Fruit fly (Drosophila melanogaster): Measurements from ENCODE around the gene Alg1.

The Alg1 gene

DNA sequence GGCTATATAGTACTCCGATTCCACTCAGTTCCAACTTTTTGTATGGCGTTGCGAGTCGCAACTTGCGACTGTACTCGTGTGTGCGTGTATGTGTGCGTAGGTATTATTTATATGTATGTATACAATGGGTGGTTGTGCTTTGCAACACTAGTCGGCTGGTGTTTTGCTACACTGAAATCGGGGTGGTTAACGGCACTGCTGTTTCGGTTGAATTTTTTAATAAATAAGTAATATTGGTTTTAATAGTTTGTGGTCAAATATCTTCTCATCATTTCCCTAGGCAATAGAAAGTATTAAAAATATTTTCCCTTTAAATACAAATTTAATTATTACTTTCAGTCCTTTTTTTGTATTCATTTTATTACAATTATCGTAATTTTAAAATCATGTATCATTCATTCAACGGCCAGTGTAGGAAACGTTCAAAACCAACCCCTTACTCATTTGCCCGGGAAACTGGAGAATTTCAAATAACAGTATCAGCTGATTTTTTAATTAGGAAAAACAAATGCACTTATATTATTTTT is 12.7 kb downstream of the Alg1 start, which contains the start of gene CG7379 (continued):
- TF ChIP-seq bigmax (GFP tag; optimal IDR thresholded peaks at IDR 0.05) (no peak), C15 (GFP tag; IDR thresholded peaks at IDR 0.05) (peak; percentile 64; the same call in 1 of the 3 replicates), Atf3 (GFP tag; optimal IDR thresholded peaks at IDR 0.05) (peak; percentile 64), CG18764 (GFP tag; optimal IDR thresholded peaks at IDR 0.05) (peak; percentile 78), amos (GFP tag; IDR thresholded peaks at IDR 0.05; ENCODE audit: partially characterized antibody) (no peak), CG6689 (GFP tag; IDR thresholded peaks at IDR 0.05) (peak; percentile 60), CG15073 (GFP tag; optimal IDR thresholded peaks at IDR 0.05) (peak; percentile 27), Ets65A (GFP tag) (peak; percentile 99), kni (GFP tag; optimal IDR thresholded peaks at IDR 0.05) (peak; percentile 79), klu (GFP tag; IDR thresholded peaks at IDR 0.05) (peak; percentile 77), CG11723 (GFP tag; optimal IDR thresholded peaks at IDR 0.05) (peak; percentile 74), shn (GFP tag; optimal IDR thresholded peaks at IDR 0.05) (peak; percentile 85), crc (GFP tag; optimal IDR thresholded peaks at IDR 0.05) (peak; percentile 47), Lim3 (GFP tag; IDR thresholded peaks at IDR 0.05) (no peak; the same call in 1 of the 2 replicates), bcd (GFP tag; optimal IDR thresholded peaks at IDR 0.05) (peak; percentile 85), CG2129 (GFP tag; IDR thresholded peaks at IDR 0.05; ENCODE audit: partially characterized antibody) (no peak), lilli (GFP tag; optimal IDR thresholded peaks at IDR 0.05) (peak; percentile 89), CG4854 (GFP tag; optimal IDR thresholded peaks at IDR 0.05) (peak; percentile 83), Lhr (GFP tag; optimal IDR thresholded peaks at IDR 0.05) (peak; percentile 73), al (GFP tag; IDR thresholded peaks at IDR 0.05) (peak; percentile 71), dpn (GFP tag; optimal IDR thresholded peaks at IDR 0.05) (peak; percentile 91 to 93), sob (GFP tag; IDR thresholded peaks at IDR 0.05) (peak; percentile 97), tap (tag; optimal IDR thresholded peaks at IDR 0.05) (peak; percentile 7), CG7928 (GFP tag; optimal IDR thresholded peaks at IDR 0.05) (peak; percentile 56), CG18619 (GFP tag; optimal IDR thresholded peaks at IDR 0.05) (peak; percentile 79), ssp (GFP tag; IDR thresholded peaks at IDR 0.05) (peak; percentile 80), CG1529 (GFP tag; optimal IDR thresholded peaks at IDR 0.05) (peak; percentile 41), tx (GFP tag; optimal IDR thresholded peaks at IDR 0.05) (peak; percentile 70), tgo (GFP tag; IDR thresholded peaks at IDR 0.05) (peak; percentile 78), grau (tag; optimal IDR thresholded peaks at IDR 0.05) (peak; percentile 73), Sin3A (optimal IDR thresholded peaks at IDR 0.05) (peak; percentile 69), D19A (tag; optimal IDR thresholded peaks at IDR 0.05) (peak; percentile 42), CG6683 (GFP tag; optimal IDR thresholded peaks at IDR 0.05) (peak; percentile 70), CG15269 (tag; optimal IDR thresholded peaks at IDR 0.05) (peak; percentile 66), CG1233 (GFP tag; optimal IDR thresholded peaks at IDR 0.05) (peak; percentile 78), bowl (GFP tag; IDR thresholded peaks at IDR 0.05) (no peak), nom (GFP tag; optimal IDR thresholded peaks at IDR 0.05) (peak; percentile 79), hb (GFP tag; IDR thresholded peaks at IDR 0.05; ENCODE audit: partially characterized antibody) (no peak), vvl (GFP tag; IDR thresholded peaks at IDR 0.05) (peak; percentile 90), slbo (GFP tag; IDR thresholded peaks at IDR 0.05) (peak; percentile 96), CG11398 (GFP tag; optimal IDR thresholded peaks at IDR 0.05) (peak; percentile 62), CG10366 (GFP tag; IDR thresholded peaks at IDR 0.05) (peak; percentile 73), Hr51 (GFP tag; optimal IDR thresholded peaks at IDR 0.05) (peak in 1 of 2 experiments; percentile 86), ash1 (GFP tag; optimal IDR thresholded peaks at IDR 0.05) (peak; percentile 52), CG17612 (GFP tag; IDR thresholded peaks at IDR 0.05) (no peak), Fer3 (tag; optimal IDR thresholded peaks at IDR 0.05) (peak; percentile 67), psq (GFP tag; optimal IDR thresholded peaks at IDR 0.05) (peak; percentile 63), kay (GFP tag; optimal IDR thresholded peaks at IDR 0.05) (peak; percentile 83), Hr39 (optimal IDR thresholded peaks at IDR 0.05) (no peak), knrl (GFP tag; IDR thresholded peaks at IDR 0.05; ENCODE audit: partially characterized antibody) (peak; percentile 29; the same call in 1 of the 3 replicates), Tbp (GFP tag; optimal IDR thresholded peaks at IDR 0.05) (no peak)
